Worm (Caenorhabditis elegans): Measurements from ENCODE around the gene C49H3.4.

DNA sequence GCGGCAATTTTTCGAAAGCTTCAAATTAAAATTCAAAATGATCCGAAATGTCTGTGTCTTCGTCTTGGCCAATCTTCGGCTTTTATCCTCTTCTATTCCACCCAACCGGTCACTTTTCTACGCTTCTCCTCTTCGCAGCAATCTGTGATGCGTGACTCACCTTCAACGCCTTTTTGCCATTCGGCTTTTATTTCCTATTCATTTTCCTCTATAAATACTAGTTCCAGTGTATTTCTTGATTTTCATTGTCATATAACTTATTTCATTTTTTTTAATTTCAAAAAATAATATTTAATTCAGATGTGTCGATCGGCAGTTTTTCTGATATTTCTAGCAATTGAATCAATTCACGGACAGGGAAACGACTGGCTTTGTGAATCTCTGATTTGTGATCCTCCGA, 5.0 kb downstream of the C49H3.4 start, which contains the start of gene C49H3.16:
- TF ChIP-seq ama-1 (optimal IDR thresholded peaks at IDR 0.05) = no peak
- no peak for TF ChIP-seq B0310.2 (tag; optimal IDR thresholded peaks at IDR 0.05)
- TF ChIP-seq F13C5.2 (tag; optimal IDR thresholded peaks at IDR 0.05) = no peak
- TF ChIP-seq hmbx-1 (tag; optimal IDR thresholded peaks at IDR 0.05) = no peak
- no peak for TF ChIP-seq ets-7 (tag; optimal IDR thresholded peaks at IDR 0.05)
- no peak for TF ChIP-seq hmg-4 (GFP tag; optimal IDR thresholded peaks at IDR 0.05)
- no peak for TF ChIP-seq flt-1 (GFP tag; IDR thresholded peaks at IDR 0.05)
- TF ChIP-seq hnd-1 (tag; optimal IDR thresholded peaks at IDR 0.05) = no peak
- no peak for TF ChIP-seq scrt-1 (GFP tag; IDR thresholded peaks at IDR 0.05)
- no peak for TF ChIP-seq aly-1 (tag; optimal IDR thresholded peaks at IDR 0.05)
- TF ChIP-seq sea-1 (GFP tag; conservative IDR thresholded peaks at IDR 0.05) = no peak
- TF ChIP-seq tbx-11 (GFP tag; IDR thresholded peaks at IDR 0.05) = no peak
- TF ChIP-seq ceh-36 (tag; optimal IDR thresholded peaks at IDR 0.05) = no peak
- TF ChIP-seq ceh-13 (GFP tag; optimal IDR thresholded peaks at IDR 0.05) = no peak
